Fruit fly (Drosophila melanogaster): ENCODE data around the gene Pdf.

Pdf gene

DNA sequence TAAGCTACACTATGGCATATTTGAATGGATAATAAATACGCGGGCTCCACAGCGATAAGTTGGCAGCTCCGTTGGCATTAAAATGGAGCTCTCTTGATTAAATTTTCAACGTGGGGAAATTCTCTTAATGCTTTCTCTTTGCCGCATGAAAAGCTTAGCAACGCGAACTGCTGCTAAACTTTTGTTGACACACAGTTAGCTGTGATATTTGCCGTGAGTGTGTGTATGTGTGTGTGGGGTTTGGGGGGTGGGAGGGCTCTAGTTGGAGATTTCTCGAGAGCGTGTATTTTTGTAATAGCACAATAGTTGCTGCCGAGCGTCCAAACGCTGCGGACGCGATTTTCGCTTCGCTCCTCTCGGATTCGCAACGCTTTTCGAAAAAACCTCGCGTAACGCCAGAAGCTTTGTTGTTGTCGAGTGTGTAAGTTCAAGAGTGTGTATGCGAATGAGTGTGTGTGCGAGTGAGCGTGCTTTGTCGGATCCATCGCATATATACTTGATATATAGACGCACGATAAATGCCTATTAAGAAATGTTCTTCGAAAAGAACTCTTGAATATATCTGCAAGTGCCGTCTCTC is 5.4 kb upstream of the Pdf start, which contains the start of gene CG5455 (continued):
- TF ChIP-seq p53 (GFP tag; optimal IDR thresholded peaks at IDR 0.05) = no peak
- no peak for TF ChIP-seq TFAM (GFP tag; optimal IDR thresholded peaks at IDR 0.05)
- TF ChIP-seq ro (GFP tag; IDR thresholded peaks at IDR 0.05) = no peak
- no peak for TF ChIP-seq prd (optimal IDR thresholded peaks at IDR 0.05)
- TF ChIP-seq prd (GFP tag; IDR thresholded peaks at IDR 0.05) = no peak; the same call in 2 of the 3 replicates
- TF ChIP-seq kah (GFP tag; optimal IDR thresholded peaks at IDR 0.05) = no peak
- no peak for TF ChIP-seq twi (tag; optimal IDR thresholded peaks at IDR 0.05)
- no peak for TF ChIP-seq CG8765 (GFP tag; IDR thresholded peaks at IDR 0.05)
- TF ChIP-seq Opbp (GFP tag; IDR thresholded peaks at IDR 0.05; ENCODE audit: partially characterized antibody) = peak; percentile 62; the same call in 1 of the 3 replicates
- TF ChIP-seq CG12391 (tag; optimal IDR thresholded peaks at IDR 0.05) = no peak
- no peak for TF ChIP-seq az2 (GFP tag; optimal IDR thresholded peaks at IDR 0.05)
- no peak for TF ChIP-seq CG7963 (GFP tag; IDR thresholded peaks at IDR 0.05; ENCODE audit: partially characterized antibody)
- no peak for TF ChIP-seq YL-1 (GFP tag; optimal IDR thresholded peaks at IDR 0.05)
- TF ChIP-seq ind (GFP tag; optimal IDR thresholded peaks at IDR 0.05) = no peak
- TF ChIP-seq CoRest (tag; optimal IDR thresholded peaks at IDR 0.05) = no peak
- TF ChIP-seq grn (GFP tag; optimal IDR thresholded peaks at IDR 0.05) = no peak
- TF ChIP-seq Atf3 (GFP tag; optimal IDR thresholded peaks at IDR 0.05) = no peak
- TF ChIP-seq CG7357 (GFP tag; IDR thresholded peaks at IDR 0.05) = no peak
- no peak for TF ChIP-seq CG14050 (GFP tag; IDR thresholded peaks at IDR 0.05)
- TF ChIP-seq CG32532 (GFP tag; IDR thresholded peaks at IDR 0.05) = peak; percentile 69
- no peak for TF ChIP-seq CG7271 (tag; optimal IDR thresholded peaks at IDR 0.05)
- TF ChIP-seq pros (GFP tag; optimal IDR thresholded peaks at IDR 0.05) = no peak
- peak; percentile 15 for TF ChIP-seq CG6765 (GFP tag; optimal IDR thresholded peaks at IDR 0.05)
- TF ChIP-seq CG4360 (GFP tag; IDR thresholded peaks at IDR 0.05) = no peak; the same call in 1 of the 2 replicates
- TF ChIP-seq Rfx (GFP tag; IDR thresholded peaks at IDR 0.05) = peak; percentile 77
- no peak for TF ChIP-seq CG4282 (GFP tag; optimal IDR thresholded peaks at IDR 0.05)
- no peak for TF ChIP-seq h (optimal IDR thresholded peaks at IDR 0.05)
- TF ChIP-seq Hr3 (GFP tag; optimal IDR thresholded peaks at IDR 0.05) = no peak
- peak; percentile 60 for TF ChIP-seq Ets65A (GFP tag)
- TF ChIP-seq maf-S (GFP tag; optimal IDR thresholded peaks at IDR 0.05) = peak; percentile 2
- TF ChIP-seq ase (GFP tag; IDR thresholded peaks at IDR 0.05) = no peak
- no peak for TF ChIP-seq CG2116 (GFP tag; optimal IDR thresholded peaks at IDR 0.05)
- TF ChIP-seq CG10654 (GFP tag; optimal IDR thresholded peaks at IDR 0.05) = no peak
- TF ChIP-seq Lhr (GFP tag; optimal IDR thresholded peaks at IDR 0.05) = no peak
- TF ChIP-seq Mad (GFP tag; optimal IDR thresholded peaks at IDR 0.05) = no peak
- TF ChIP-seq chinmo (GFP tag; IDR thresholded peaks at IDR 0.05; ENCODE audit: partially characterized antibody) = peak; percentile 92; the same call in 2 of the 4 replicates
- peak; percentile 77 for TF ChIP-seq CG13296 (GFP tag; optimal IDR thresholded peaks at IDR 0.05)
- peak; percentile 3 for TF ChIP-seq CG33213 (GFP tag; optimal IDR thresholded peaks at IDR 0.05)
- TF ChIP-seq nau (GFP tag; optimal IDR thresholded peaks at IDR 0.05) = peak; percentile 67
- TF ChIP-seq CG3995 (GFP tag; optimal IDR thresholded peaks at IDR 0.05) = no peak
- TF ChIP-seq B-H2 (GFP tag; optimal IDR thresholded peaks at IDR 0.05) = peak; percentile 74
- TF ChIP-seq lbe (GFP tag; optimal IDR thresholded peaks at IDR 0.05) = no peak
- no peak for TF ChIP-seq tin (GFP tag; optimal IDR thresholded peaks at IDR 0.05)
- TF ChIP-seq hth (optimal IDR thresholded peaks at IDR 0.05) = no peak
- TF ChIP-seq HHEX (GFP tag; optimal IDR thresholded peaks at IDR 0.05) = peak; percentile 75
- no peak for TF ChIP-seq CG1024 (GFP tag; IDR thresholded peaks at IDR 0.05)
- peak; percentile 23 for TF ChIP-seq pb (GFP tag; optimal IDR thresholded peaks at IDR 0.05)
- peak; percentile 93 for TF ChIP-seq Med (GFP tag)
- TF ChIP-seq CG10267 (tag; optimal IDR thresholded peaks at IDR 0.05) = no peak
- no peak for TF ChIP-seq Ets97D (GFP tag; optimal IDR thresholded peaks at IDR 0.05)
- TF ChIP-seq sr (GFP tag; IDR thresholded peaks at IDR 0.05) = peak; percentile 66; the same call in 2 of the 3 replicates
- TF ChIP-seq Meics (GFP tag; optimal IDR thresholded peaks at IDR 0.05) = peak; percentile 58

All from whole organism, embryonic.